Worm (Caenorhabditis elegans) whole organism, young adult: Measurements from ENCODE around the gene cec-5.

Experiments
- B0035.1 ChIP-seq: sonication (generic microtip); optimal IDR thresholded peaks from 2 replicates; lab custom pipeline; 2016; ENCODE audit warnings: missing genetic modification characterization, mild to moderate bottlenecking, missing compliant biosample characterization, missing genotype, missing genetic modification reagents
- B0261.1 ChIP-seq: sonication (generic microtip); optimal IDR thresholded peaks from 2 replicates; lab custom pipeline; 2016; ENCODE audit warnings: mild to moderate bottlenecking, missing genetic modification characterization, moderate library complexity, missing compliant biosample characterization
- C17E4.6 ChIP-seq: fragments of 200-800 bp; sonication (Bioruptor generic); IDR thresholded peaks from 2 replicates; pipeline ENCODE4 v1.3.6; 2022; ENCODE audit warnings: missing genetic modification reagents, missing genetic modification characterization, missing compliant biosample characterization
- D2030.7 ChIP-seq: fragments of 200-800 bp; sonication (Bioruptor generic); IDR thresholded peaks from 2 replicates; pipeline ENCODE4 v1.3.6; 2022; ENCODE audit warnings: missing genetic modification reagents, missing genetic modification characterization, missing compliant biosample characterization
- F23B12.7 ChIP-seq: sonication (generic microtip); optimal IDR thresholded peaks from 2 replicates; lab custom pipeline; 2017; ENCODE audit warnings: missing genetic modification characterization, mild to moderate bottlenecking, missing compliant biosample characterization, antibody characterized with exemption, moderate library complexity; ENCODE audit not compliant: insufficient read depth
- F52B5.7 ChIP-seq: sonication (generic microtip); optimal IDR thresholded peaks from 2 replicates; lab custom pipeline; 2016; ENCODE audit warnings: mild to moderate bottlenecking, missing genetic modification characterization, missing compliant biosample characterization
- F55B11.4 ChIP-seq: sonication (generic microtip); optimal IDR thresholded peaks from 2 replicates; lab custom pipeline; 2016; ENCODE audit warnings: missing compliant biosample characterization, missing genetic modification characterization, borderline replicate concordance; ENCODE audit not compliant: insufficient read depth
- K12H6.12 ChIP-seq: fragments of 200-800 bp; sonication (Bioruptor generic); optimal IDR thresholded peaks from 2 replicates; lab custom pipeline; 2018; ENCODE audit warnings: mild to moderate bottlenecking, missing genetic modification characterization, missing compliant biosample characterization
- T26A5.8 ChIP-seq: sonication (generic microtip); optimal IDR thresholded peaks from 2 replicates; lab custom pipeline; 2016; ENCODE audit warnings: missing genetic modification characterization, missing compliant biosample characterization
- Y53F4B.3 ChIP-seq: fragments of 200-800 bp; sonication (Bioruptor generic); IDR thresholded peaks from 2 replicates; pipeline ENCODE4 v1.3.6; 2022; ENCODE audit warnings: missing genetic modification reagents, missing genetic modification characterization, missing compliant biosample characterization
- Y56A3A.18 ChIP-seq: fragments of 200-800 bp; sonication (Bioruptor generic); IDR thresholded peaks from 2 replicates; pipeline ENCODE4 v1.3.6; 2022; ENCODE audit warnings: missing genetic modification reagents, missing genetic modification characterization, missing compliant biosample characterization
- Y79H2A.3 ChIP-seq: fragments of 200-800 bp; sonication (Bioruptor generic); conservative IDR thresholded peaks from 2 replicates; pipeline ENCODE4 v1.3.6; 2022; ENCODE audit warnings: missing genetic modification reagents, missing genetic modification characterization, missing compliant biosample characterization
- Y95B8A.8 ChIP-seq: fragments of 200-800 bp; sonication (Bioruptor generic); IDR thresholded peaks from 2 replicates; pipeline ENCODE4 v1.3.6; 2022; ENCODE audit warnings: missing genetic modification reagents, missing genetic modification characterization, missing compliant biosample characterization
- akir-1 ChIP-seq: fragments of 200-800 bp; sonication (Bioruptor generic); optimal IDR thresholded peaks from 2 replicates; lab custom pipeline; 2018; ENCODE audit warnings: mild to moderate bottlenecking, missing genetic modification characterization, moderate library complexity, missing compliant biosample characterization
- aptf-3 ChIP-seq: fragments of 200-800 bp; sonication (Bioruptor generic); IDR thresholded peaks from 2 replicates; pipeline ENCODE4 v1.3.6; 2022; ENCODE audit warnings: missing genetic modification characterization, missing compliant biosample characterization
- attf-6 ChIP-seq: fragments of 200-800 bp; sonication (Bioruptor generic); IDR thresholded peaks from 2 replicates; pipeline ENCODE4 v1.3.6; 2022; ENCODE audit warnings: missing genetic modification reagents, missing genetic modification characterization, missing compliant biosample characterization
- cebp-1 ChIP-seq, 2 experiments: fragments of 200-800 bp in 1 of 2; sonication (Bioruptor generic) in 1 of 2; sonication (generic microtip) in 1 of 2; IDR thresholded peaks in 1 of 2; optimal IDR thresholded peaks in 1 of 2; 2 replicates each; pipeline versions ENCODE4 v1.3.6 to Lab custom; 2017 to 2022; ENCODE audit warnings: missing compliant biosample characterization in 2 of 2, missing genetic modification characterization in 2 of 2, mild to moderate bottlenecking in 1 of 2, missing genetic modification reagents in 1 of 2, moderate library complexity in 1 of 2
- ceh-100 ChIP-seq: fragments of 200-800 bp; sonication (Bioruptor generic); IDR thresholded peaks from 2 replicates; pipeline ENCODE4 v1.3.6; 2022; ENCODE audit warnings: missing genetic modification reagents, missing genetic modification characterization, missing compliant biosample characterization
- ceh-27 ChIP-seq: fragments of 200-800 bp; sonication (Bioruptor generic); optimal IDR thresholded peaks from 2 replicates; lab custom pipeline; 2018; ENCODE audit warnings: mild to moderate bottlenecking, missing genetic modification characterization, moderate library complexity, missing compliant biosample characterization
- ceh-79 ChIP-seq: sonication (generic microtip); optimal IDR thresholded peaks from 2 replicates; lab custom pipeline; 2017; ENCODE audit warnings: mild to moderate bottlenecking, missing genetic modification characterization, missing compliant biosample characterization
- egl-18 ChIP-seq: fragments of 200-800 bp; sonication (Bioruptor generic); IDR thresholded peaks from 2 replicates; pipeline ENCODE4 v1.3.6; 2022; ENCODE audit warnings: missing genetic modification reagents, missing genetic modification characterization, missing compliant biosample characterization
- hlh-12 ChIP-seq: sonication (generic microtip); optimal IDR thresholded peaks from 2 replicates; lab custom pipeline; 2016; ENCODE audit warnings: missing genetic modification characterization, missing compliant biosample characterization
- hsf-1 ChIP-seq: fragments of 200-800 bp; sonication (Bioruptor generic); IDR thresholded peaks from 2 replicates; pipeline ENCODE4 v1.3.6; 2022; ENCODE audit warnings: missing genetic modification reagents, missing genetic modification characterization, missing compliant biosample characterization
- lag-1 ChIP-seq: fragments of 200-800 bp; sonication (Bioruptor generic); IDR thresholded peaks from 2 replicates; pipeline ENCODE4 v1.3.6; 2022; ENCODE audit warnings: missing genetic modification reagents, missing genetic modification characterization, missing compliant biosample characterization
- lin-26 ChIP-seq: fragments of 200-800 bp; sonication (Bioruptor generic); IDR thresholded peaks from 2 replicates; pipeline ENCODE4 v1.3.6; 2022; ENCODE audit warnings: missing genetic modification reagents, missing genetic modification characterization, missing compliant biosample characterization
- lin-40 ChIP-seq: sonication (generic microtip); optimal IDR thresholded peaks from 2 replicates; lab custom pipeline; 2016; ENCODE audit warnings: missing genetic modification characterization, mild to moderate bottlenecking, missing compliant biosample characterization, missing genotype, missing genetic modification reagents
- lsy-27 ChIP-seq: sonication (generic microtip); optimal IDR thresholded peaks from 2 replicates; lab custom pipeline; 2017; ENCODE audit warnings: missing genetic modification characterization, mild to moderate bottlenecking, missing compliant biosample characterization, antibody characterized with exemption, missing genotype, borderline replicate concordance; ENCODE audit not compliant: insufficient read depth
- madf-6 ChIP-seq: fragments of 200-800 bp; sonication (Bioruptor generic); IDR thresholded peaks from 2 replicates; pipeline ENCODE4 v1.3.6; 2022; ENCODE audit warnings: missing genetic modification reagents, missing genetic modification characterization, missing compliant biosample characterization
- mel-28 ChIP-seq: sonication (generic microtip); optimal IDR thresholded peaks from 2 replicates; lab custom pipeline; 2016; ENCODE audit warnings: borderline replicate concordance, mild to moderate bottlenecking, missing genetic modification characterization, missing compliant biosample characterization
- mes-4 ChIP-seq: sonication (generic microtip); optimal IDR thresholded peaks from 2 replicates; lab custom pipeline; 2016; ENCODE audit warnings: missing genotype, missing genetic modification characterization, missing compliant biosample characterization
- nhr-90 ChIP-seq: sonication (generic microtip); optimal IDR thresholded peaks from 2 replicates; lab custom pipeline; 2016; ENCODE audit warnings: missing genotype, mild to moderate bottlenecking, missing genetic modification characterization, missing compliant biosample characterization
- pbrm-1 ChIP-seq: fragments of 200-800 bp; sonication (Bioruptor generic); IDR thresholded peaks from 2 replicates; pipeline ENCODE4 v1.3.6; 2022; ENCODE audit warnings: missing genetic modification reagents, missing genetic modification characterization, missing compliant biosample characterization
- rec-8 ChIP-seq, 2 experiments: sonication (generic microtip); optimal IDR thresholded peaks; 2 replicates each; lab custom pipeline; 2016; ENCODE audit warnings: mild to moderate bottlenecking in 2 of 2, missing genetic modification characterization in 2 of 2, missing genetic modification reagents in 2 of 2, missing genotype in 2 of 2, missing biosample characterization in 1 of 2, missing compliant biosample characterization in 1 of 2, moderate library complexity in 1 of 2
- repo-1 ChIP-seq: sonication (generic microtip); optimal IDR thresholded peaks from 2 replicates; lab custom pipeline; 2017; ENCODE audit warnings: mild to moderate bottlenecking, missing genetic modification characterization, missing compliant biosample characterization
- snpc-3.4 ChIP-seq: sonication (generic microtip); optimal IDR thresholded peaks from 2 replicates; lab custom pipeline; 2017; ENCODE audit warnings: missing genetic modification characterization, mild to moderate bottlenecking, missing compliant biosample characterization, antibody characterized with exemption, moderate library complexity, missing genotype, missing genetic modification reagents
- snpc-4 ChIP-seq, 5 experiments: fragments of 150-350 bp in 1 of 5; sonication (generic microtip) in 4 of 5; optimal IDR thresholded peaks; 2 replicates each; lab custom pipeline; 2014 to 2018; ENCODE audit warnings: missing genetic modification characterization in 5 of 5, missing biosample characterization in 3 of 5, antibody characterized with exemption in 2 of 5, mild to moderate bottlenecking in 2 of 5, missing compliant biosample characterization in 2 of 5, missing genotype in 2 of 5, moderate library complexity in 2 of 5, missing genetic modification reagents in 1 of 5
- somi-1 ChIP-seq: fragments of 200-800 bp; sonication (Bioruptor generic); optimal IDR thresholded peaks from 2 replicates; lab custom pipeline; 2018; ENCODE audit warnings: mild to moderate bottlenecking, missing genetic modification characterization, missing compliant biosample characterization
- unc-130 ChIP-seq: sonication (generic microtip); optimal IDR thresholded peaks from 2 replicates; lab custom pipeline; 2016; ENCODE audit warnings: missing genetic modification reagents, missing genetic modification characterization, missing compliant biosample characterization
- ztf-3 ChIP-seq: fragments of 200-800 bp; sonication (Bioruptor generic); optimal IDR thresholded peaks from 2 replicates; lab custom pipeline; 2018; ENCODE audit warnings: mild to moderate bottlenecking, missing genetic modification characterization, missing compliant biosample characterization

Gene cec-5

ce11 chrIV:7552958-7553553 lies 26.9 kb downstream of the cec-5 start, which contains the start of gene dif-1 (continued):
- no peak for TF ChIP-seq snpc-4 (GFP tag; optimal IDR thresholded peaks at IDR 0.05; lab: Kevin White, UChicago)
- TF ChIP-seq snpc-4 (tag; optimal IDR thresholded peaks at IDR 0.05; lab: Kevin White, UChicago), result peak in 1 of 4 experiments; percentile 43
- no peak for TF ChIP-seq lag-1 (GFP tag; lab: Robert Waterston, UW)
- no peak for TF ChIP-seq attf-6
- no peak for TF ChIP-seq D2030.7 (GFP tag; lab: Robert Waterston, UW)
- no peak for TF ChIP-seq F23B12.7 (tag; lab: Kevin White, UChicago)
- no peak for TF ChIP-seq lin-26 (GFP tag; lab: Robert Waterston, UW)
- TF ChIP-seq Y95B8A.8 (GFP tag; lab: Robert Waterston, UW), result no peak
- no peak for TF ChIP-seq akir-1 (GFP tag; lab: Kevin White, UChicago)
- TF ChIP-seq ceh-100 (GFP tag; lab: Robert Waterston, UW), result no peak
- no peak for TF ChIP-seq hlh-12
- 0 out of 2 replicates have a peak, but pooled peaks have one; percentile 7 for TF ChIP-seq madf-6 (GFP tag; lab: Robert Waterston, UW)
- no peak for TF ChIP-seq Y53F4B.3 (GFP tag; lab: Robert Waterston, UW)
- no peak for TF ChIP-seq hsf-1
- no peak for TF ChIP-seq repo-1 (tag; lab: Kevin White, UChicago)
- no peak for TF ChIP-seq ceh-27 (GFP tag; lab: Kevin White, UChicago)
- TF ChIP-seq somi-1 (GFP tag; lab: Kevin White, UChicago), result peak; percentile 14
- TF ChIP-seq F55B11.4 (tag; lab: Kevin White, UChicago), result no peak
- TF ChIP-seq snpc-3.4 (tag; lab: Kevin White, UChicago), result no peak
- TF ChIP-seq Y56A3A.18, result no peak
- no peak for TF ChIP-seq lsy-27 (tag; lab: Kevin White, UChicago)
- peak; percentile 34 for TF ChIP-seq lin-40
- TF ChIP-seq B0261.1 (tag; lab: Kevin White, UChicago), result no peak
- no peak for TF ChIP-seq B0035.1
- no peak for TF ChIP-seq unc-130 (GFP tag; lab: Kevin White, UChicago)
- no peak for TF ChIP-seq T26A5.8 (tag; lab: Kevin White, UChicago)
- TF ChIP-seq pbrm-1 (GFP tag; lab: Robert Waterston, UW), result 0 out of 2 replicates have a peak, but pooled peaks have one; percentile 13
- no peak for TF ChIP-seq rec-8 (tag; optimal IDR thresholded peaks at IDR 0.05; lab: Kevin White, UChicago)
- TF ChIP-seq aptf-3 (GFP tag; lab: Robert Waterston, UW), result no peak
- no peak for TF ChIP-seq Y79H2A.3 (GFP tag; lab: Robert Waterston, UW)
- TF ChIP-seq nhr-90 (tag; lab: Kevin White, UChicago), result no peak
- no peak for TF ChIP-seq C17E4.6 (GFP tag; lab: Robert Waterston, UW)
- TF ChIP-seq cebp-1 (GFP tag; IDR thresholded peaks at IDR 0.05; lab: Robert Waterston, UW), result no peak
- peak; percentile 53 for TF ChIP-seq cebp-1 (tag; optimal IDR thresholded peaks at IDR 0.05; lab: Kevin White, UChicago)
- TF ChIP-seq K12H6.12 (tag; lab: Kevin White, UChicago), result no peak
- TF ChIP-seq ztf-3 (GFP tag; lab: Kevin White, UChicago), result no peak

- TF ChIP-seq F52B5.7 (tag; lab: Kevin White, UChicago) (no peak), egl-18 (GFP tag; lab: Robert Waterston, UW) (no peak), mel-28 (tag; lab: Kevin White, UChicago) (no peak), mes-4 (tag; lab: Kevin White, UChicago) (no peak), F23B12.7 (tag; lab: Kevin White, UChicago) (no peak), ceh-79 (tag; lab: Kevin White, UChicago) (no peak)
- TF ChIP-seq, all 124 proteins: peak for 0
These were observed 27.8 kb downstream of the cec-5 start for ce11 chrIV:7552100-7552499.
